Worm (Caenorhabditis elegans) whole organism, mixed stage, embryonic: Measurements from ENCODE around the gene F56A8.5.

Experiments used
- M03D4.4 ChIP-seq: sonication (generic microtip); optimal IDR thresholded peaks from 2 replicates; lab custom pipeline; 2017; ENCODE audit warnings: mild to moderate bottlenecking, missing genetic modification characterization, missing compliant biosample characterization
- ces-1 ChIP-seq: fragments of 150-350 bp; optimal IDR thresholded peaks from 2 replicates; lab custom pipeline; 2014; ENCODE audit warnings: missing biosample characterization, missing genetic modification reagents, missing genetic modification characterization
- elt-3 ChIP-seq: fragments of 150-350 bp; optimal IDR thresholded peaks from 2 replicates; lab custom pipeline; 2014; ENCODE audit warnings: missing biosample characterization, missing genetic modification characterization
- hlh-1 ChIP-seq: fragments of 150-350 bp; optimal IDR thresholded peaks from 2 replicates; lab custom pipeline; 2014; ENCODE audit warnings: missing biosample characterization, missing genetic modification reagents, missing genetic modification characterization
- lin-13 ChIP-seq: fragments of 150-350 bp; optimal IDR thresholded peaks from 2 replicates; lab custom pipeline; 2014; ENCODE audit warnings: missing biosample characterization, missing genetic modification characterization
- lsy-2 ChIP-seq: fragments of 150-350 bp; optimal IDR thresholded peaks from 2 replicates; lab custom pipeline; 2014; ENCODE audit warnings: missing biosample characterization, missing genetic modification characterization
- mep-1 ChIP-seq: fragments of 150-350 bp; optimal IDR thresholded peaks from 2 replicates; lab custom pipeline; 2017; ENCODE audit warnings: missing biosample characterization, missing genetic modification reagents, missing genetic modification characterization, inconsistent platforms
- nhr-237 ChIP-seq: fragments of 150-350 bp; optimal IDR thresholded peaks from 2 replicates; lab custom pipeline; 2014; ENCODE audit warnings: missing biosample characterization, missing genetic modification characterization
- nhr-28 ChIP-seq: fragments of 150-350 bp; optimal IDR thresholded peaks from 2 replicates; lab custom pipeline; 2014; ENCODE audit warnings: missing biosample characterization, missing genetic modification characterization
- nhr-76 ChIP-seq: sonication (generic microtip); optimal IDR thresholded peaks from 2 replicates; lab custom pipeline; 2017; ENCODE audit warnings: missing biosample characterization, missing genetic modification characterization
- pha-4 ChIP-seq: fragments of 150-350 bp; optimal IDR thresholded peaks from 2 replicates; lab custom pipeline; 2018; ENCODE audit warnings: missing biosample characterization, missing genetic modification reagents, missing genetic modification characterization
- snpc-4 ChIP-seq: fragments of 150-350 bp; optimal IDR thresholded peaks from 2 replicates; lab custom pipeline; 2014; ENCODE audit warnings: missing biosample characterization, missing genetic modification characterization
- unc-120 ChIP-seq: sonication (generic microtip); optimal IDR thresholded peaks from 2 replicates; lab custom pipeline; 2017; ENCODE audit warnings: missing genetic modification characterization, missing compliant biosample characterization; ENCODE audit not compliant: poor library complexity, severe bottlenecking
- unc-62 ChIP-seq: fragments of 150-350 bp; optimal IDR thresholded peaks from 2 replicates; lab custom pipeline; 2014; ENCODE audit warnings: missing biosample characterization, missing genetic modification reagents, missing genetic modification characterization

DNA sequence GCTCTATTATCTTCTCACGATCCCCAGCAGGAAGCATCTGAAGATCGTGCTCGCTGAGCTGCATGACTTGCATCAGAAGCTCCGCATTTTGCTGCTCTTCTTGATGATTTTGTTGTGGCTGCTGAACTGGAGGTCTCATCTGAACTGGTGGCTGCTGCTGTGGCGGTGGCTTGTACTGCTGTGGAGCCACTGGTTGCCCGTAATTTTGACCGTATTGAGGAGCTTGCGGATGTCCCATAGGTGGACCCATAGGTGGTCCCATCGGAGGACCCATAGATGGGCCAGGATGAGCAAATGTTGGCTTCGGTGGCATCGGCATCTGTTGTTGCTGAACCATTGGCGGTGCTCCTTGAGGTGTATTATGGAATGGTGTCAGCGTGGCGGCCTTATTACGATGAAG lies 1.4 kb downstream of the F56A8.5 start:
- no peak for TF ChIP-seq hlh-1 (tag; lab: Kevin White, UChicago)
- no peak for TF ChIP-seq lsy-2 (tag; lab: Kevin White, UChicago)
- TF ChIP-seq pha-4 (tag; lab: Kevin White, UChicago) = no peak
- no peak for TF ChIP-seq M03D4.4
- no peak for TF ChIP-seq nhr-237 (tag; lab: Kevin White, UChicago)
- TF ChIP-seq unc-62 (GFP tag; lab: Kevin White, UChicago) = no peak
- no peak for TF ChIP-seq elt-3
- TF ChIP-seq ces-1 (GFP tag; lab: Kevin White, UChicago) = no peak
- no peak for TF ChIP-seq nhr-76 (tag; lab: Kevin White, UChicago)
- no peak for TF ChIP-seq lin-13 (tag; lab: Kevin White, UChicago)
- TF ChIP-seq mep-1 (tag; lab: Kevin White, UChicago) = no peak
- no peak for TF ChIP-seq nhr-28
- TF ChIP-seq snpc-4 (tag; lab: Kevin White, UChicago) = no peak
- TF ChIP-seq unc-120 (tag; lab: Kevin White, UChicago) = no peak
